Fruit fly (Drosophila melanogaster) whole organism: ENCODE measurements around the gene CG32795.

ENCODE experiments used
- CG8478 ChIP-seq: fragments of >200 bp; optimal IDR thresholded peaks from 2 replicates; lab custom pipeline; 2018; ENCODE audit warnings: inconsistent platforms
- Dll ChIP-seq: fragments of >200 bp; optimal IDR thresholded peaks from 2 replicates; lab custom pipeline; 2017
- EcR ChIP-seq, 2 experiments: fragments of >200 bp; optimal IDR thresholded peaks; 2 replicates each; lab custom pipeline; 2017; ENCODE audit warnings: missing biosample characterization in 2 of 2, missing genetic modification characterization in 2 of 2, missing genetic modification reagents in 2 of 2
- pan ChIP-seq: fragments of >200 bp; optimal IDR thresholded peaks from 2 replicates; lab custom pipeline; 2017
- psq ChIP-seq: fragments of >200 bp; optimal IDR thresholded peaks from 2 replicates; lab custom pipeline; 2017
- usp ChIP-seq: fragments of >200 bp; optimal IDR thresholded peaks from 2 replicates; lab custom pipeline; 2017; ENCODE audit warnings: missing biosample characterization, missing genetic modification characterization, mixed read lengths

DNA sequence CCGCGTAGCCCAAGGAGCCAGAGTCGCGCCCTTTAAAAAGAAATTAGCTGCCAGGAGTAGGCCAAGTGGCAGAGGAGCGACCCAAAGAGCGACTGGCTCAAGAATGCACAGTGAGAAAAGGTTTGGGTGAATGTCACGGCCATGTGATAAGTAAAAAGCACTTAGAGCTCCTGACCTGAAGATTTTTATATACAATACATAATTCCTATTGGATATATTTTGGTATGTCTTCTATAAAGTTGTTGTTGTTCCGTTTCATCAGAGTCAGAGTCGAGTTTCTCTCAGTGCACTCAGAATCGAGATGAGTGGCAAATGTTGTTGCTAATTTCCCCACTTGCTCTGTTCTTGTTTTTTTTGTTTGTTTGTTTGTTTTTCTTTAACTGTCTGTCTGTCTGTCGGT is 29.2 kb downstream of the CG32795 start:
- TF ChIP-seq psq (lab: Kevin White, UChicago) (no peak), usp (no peak), pan (lab: Kevin White, UChicago) (no peak), Dll (lab: Kevin White, UChicago) (no peak), CG8478 (lab: Kevin White, UChicago) (no peak), EcR (GFP tag; optimal IDR thresholded peaks at IDR 0.05; lab: Kevin White, UChicago) (no peak)
